Worm (Caenorhabditis elegans) whole organism, midembryonic: ENCODE measurements around the gene F46F5.14.

Experiments used
- cog-1 ChIP-seq: sonication (generic microtip); optimal IDR thresholded peaks from 2 replicates; lab custom pipeline; 2016; ENCODE audit warnings: missing genetic modification characterization, missing compliant biosample characterization
- flt-1 ChIP-seq: fragments of 200-800 bp; sonication (Bioruptor generic); IDR thresholded peaks from 2 replicates; pipeline ENCODE4 v1.3.6; 2022; ENCODE audit warnings: missing genetic modification characterization, missing compliant biosample characterization
- med-1 ChIP-seq: sonication (generic microtip); optimal IDR thresholded peaks from 2 replicates; lab custom pipeline; 2017; ENCODE audit warnings: missing genetic modification characterization, mild to moderate bottlenecking, missing compliant biosample characterization, antibody characterized with exemption, missing genetic modification reagents; ENCODE audit not compliant: insufficient read depth
- ref-1 ChIP-seq: fragments of 200-800 bp; sonication (Bioruptor generic); conservative IDR thresholded peaks from 2 replicates; pipeline ENCODE4 v1.3.6; 2022; ENCODE audit warnings: missing genetic modification reagents, missing genetic modification characterization, missing compliant biosample characterization
- tab-1 ChIP-seq: fragments of 200-800 bp; sonication (Bioruptor generic); IDR thresholded peaks from 2 replicates; pipeline ENCODE4 v1.3.6; 2022; ENCODE audit warnings: missing genetic modification characterization, missing compliant biosample characterization
- ztf-23 ChIP-seq: fragments of 200-800 bp; sonication (Bioruptor generic); IDR thresholded peaks from 2 replicates; pipeline ENCODE4 v1.3.6; 2022; ENCODE audit warnings: missing genetic modification reagents, missing genetic modification characterization, missing compliant biosample characterization
- ztf-29 ChIP-seq: fragments of 200-800 bp; sonication (Bioruptor generic); IDR thresholded peaks from 2 replicates; pipeline ENCODE4 v1.3.6; 2022; ENCODE audit warnings: missing genetic modification reagents, missing genetic modification characterization, missing compliant biosample characterization

ce11 chrII:845618-846017 is 45.8 kb downstream of the F46F5.14 start, which contains the start of gene F28A10.7:
- TF ChIP-seq ref-1 (GFP tag; lab: Robert Waterston, UW), result no peak
- no peak for TF ChIP-seq cog-1 (tag; lab: Kevin White, UChicago)
- no peak for TF ChIP-seq ztf-23
- no peak for TF ChIP-seq flt-1 (GFP tag; lab: Robert Waterston, UW)
- TF ChIP-seq tab-1 (GFP tag; lab: Robert Waterston, UW), result no peak
- TF ChIP-seq med-1 (GFP tag; lab: Kevin White, UChicago), result no peak
- no peak for TF ChIP-seq ztf-29 (GFP tag; lab: Robert Waterston, UW)
